Fruit fly (Drosophila melanogaster) whole organism, pupa: ENCODE results near the gene yps.

Source experiments
- CG10348 ChIP-seq: fragments of 200-800 bp; sonication (Bioruptor generic); IDR thresholded peaks from 2 replicates; pipeline ENCODE4 v1.3.6; 2022; ENCODE audit warnings: missing biosample characterization, missing genetic modification characterization
- CG12605 ChIP-seq: fragments of 200-800 bp; sonication (Bioruptor generic); IDR thresholded peaks from 2 replicates; pipeline ENCODE4 v1.3.6; 2022; ENCODE audit warnings: missing biosample characterization, missing genetic modification characterization
- CG13204 ChIP-seq: fragments of 200-800 bp; sonication (Bioruptor generic); optimal IDR thresholded peaks from 2 replicates; lab custom pipeline; 2018; ENCODE audit warnings: missing biosample characterization, mild to moderate bottlenecking, missing genetic modification characterization, moderate library complexity
- CG14655 ChIP-seq: fragments of 200-800 bp; sonication (Bioruptor generic); optimal IDR thresholded peaks from 3 replicates; lab custom pipeline; 2017; ENCODE audit warnings: mild to moderate bottlenecking, missing biosample characterization, missing genetic modification reagents, missing genetic modification characterization
- CG15710 ChIP-seq: fragments of 200-800 bp; sonication (Bioruptor generic); optimal IDR thresholded peaks from 2 replicates; lab custom pipeline; 2018; ENCODE audit warnings: missing biosample characterization, mild to moderate bottlenecking, missing genetic modification characterization, moderate library complexity
- CG17806 ChIP-seq: fragments of 200-800 bp; sonication (Bioruptor generic); optimal IDR thresholded peaks from 2 replicates; lab custom pipeline; 2018; ENCODE audit warnings: missing biosample characterization, mild to moderate bottlenecking, missing genetic modification characterization, moderate library complexity
- CG32121 ChIP-seq: fragments of 200-800 bp; sonication (Bioruptor generic); IDR thresholded peaks from 2 replicates; pipeline ENCODE4 v1.3.6; 2022; ENCODE audit warnings: missing biosample characterization, missing genetic modification characterization
- CG34367 ChIP-seq: fragments of 200-800 bp; sonication (Bioruptor generic); optimal IDR thresholded peaks from 2 replicates; lab custom pipeline; 2018; ENCODE audit warnings: missing biosample characterization, mild to moderate bottlenecking, missing genetic modification characterization
- CG4496 ChIP-seq: fragments of 200-800 bp; sonication (Bioruptor generic); IDR thresholded peaks from 3 replicates; pipeline ENCODE4 v1.3.6; 2022; ENCODE audit warnings: missing biosample characterization, missing genetic modification characterization
- CG8159 ChIP-seq: fragments of 200-800 bp; sonication (Bioruptor generic); optimal IDR thresholded peaks from 3 replicates; lab custom pipeline; 2018; ENCODE audit warnings: missing biosample characterization, mild to moderate bottlenecking, missing genetic modification characterization, moderate library complexity
- CG8301 ChIP-seq: fragments of 200-800 bp; sonication (Bioruptor generic); optimal IDR thresholded peaks from 2 replicates; lab custom pipeline; 2018; ENCODE audit warnings: missing biosample characterization, mild to moderate bottlenecking, missing genetic modification characterization
- CG9948 ChIP-seq: fragments of 200-800 bp; sonication (Bioruptor generic); optimal IDR thresholded peaks from 2 replicates; lab custom pipeline; 2018; ENCODE audit warnings: missing biosample characterization, mild to moderate bottlenecking, missing genetic modification characterization, moderate library complexity
- D1 ChIP-seq: fragments of 200-800 bp; sonication (Bioruptor generic); optimal IDR thresholded peaks from 2 replicates; lab custom pipeline; 2018; ENCODE audit warnings: missing biosample characterization, mild to moderate bottlenecking, missing genetic modification characterization, moderate library complexity
- EcR ChIP-seq: fragments of 200-800 bp; sonication (Bioruptor generic); optimal IDR thresholded peaks from 3 replicates; lab custom pipeline; 2019; ENCODE audit warnings: missing biosample characterization, missing genetic modification characterization, mild to moderate bottlenecking, moderate library complexity, missing genetic modification reagents
- Ets98B ChIP-seq: fragments of 200-800 bp; sonication (Bioruptor generic); IDR thresholded peaks from 2 replicates; pipeline ENCODE4 v1.3.6; 2022; ENCODE audit warnings: missing biosample characterization, missing genetic modification characterization
- Pif1A ChIP-seq: fragments of 200-800 bp; sonication (Bioruptor generic); optimal IDR thresholded peaks from 3 replicates; lab custom pipeline; 2016; ENCODE audit warnings: missing biosample characterization, missing genetic modification characterization
- Pif1B ChIP-seq: fragments of 200-800 bp; sonication (Bioruptor generic); optimal IDR thresholded peaks from 3 replicates; lab custom pipeline; 2016; ENCODE audit warnings: missing biosample characterization, missing genetic modification characterization
- Snoo ChIP-seq: fragments of 200-800 bp; sonication (Bioruptor generic); optimal IDR thresholded peaks from 3 replicates; lab custom pipeline; 2017; ENCODE audit warnings: missing biosample characterization, mild to moderate bottlenecking, missing genetic modification characterization, inconsistent platforms
- fd96Ca ChIP-seq: fragments of 200-800 bp; sonication (Bioruptor generic); IDR thresholded peaks from 3 replicates; pipeline ENCODE4 v1.3.6; 2022; ENCODE audit warnings: missing biosample characterization, missing genetic modification characterization
- gl ChIP-seq: fragments of 200-800 bp; sonication (Bioruptor generic); optimal IDR thresholded peaks from 2 replicates; lab custom pipeline; 2018; ENCODE audit warnings: missing biosample characterization, mild to moderate bottlenecking, missing genetic modification characterization
- rn ChIP-seq: fragments of 200-800 bp; sonication (Bioruptor generic); IDR thresholded peaks from 2 replicates; pipeline ENCODE4 v1.3.6; 2022; ENCODE audit warnings: missing biosample characterization, missing genetic modification characterization

yps gene

dm6 chr3L:12109045-12109632 lies 15.8 kb downstream of the yps start:
- TF ChIP-seq CG14655 (peak; percentile 73), Pif1A (GFP tag; lab: Kevin White, UChicago) (peak; percentile 42), CG34367 (no peak), rn (no peak), CG10348 (GFP tag; lab: Robert Waterston, UW) (no peak), CG8301 (tag; lab: Kevin White, UChicago) (peak; percentile 61), EcR (GFP tag; lab: Kevin White, UChicago) (peak; percentile 68), CG12605 (GFP tag; lab: Robert Waterston, UW) (no peak), Ets98B (no peak; the same call in 1 of the 2 replicates), CG15710 (peak; percentile 31), fd96Ca (GFP tag; lab: Robert Waterston, UW) (peak; percentile 53; the same call in 2 of the 3 replicates), CG9948 (tag; lab: Kevin White, UChicago) (peak; percentile 23), CG32121 (peak; percentile 62), Snoo (tag; lab: Kevin White, UChicago) (no peak), Pif1B (peak; percentile 16), CG17806 (peak; percentile 40), D1 (no peak), gl (tag; lab: Kevin White, UChicago) (no peak), CG8159 (no peak), CG13204 (GFP tag; lab: Kevin White, UChicago) (peak; percentile 49), CG4496 (GFP tag; lab: Robert Waterston, UW) (peak; percentile 10; the same call in 1 of the 3 replicates)

DNA sequence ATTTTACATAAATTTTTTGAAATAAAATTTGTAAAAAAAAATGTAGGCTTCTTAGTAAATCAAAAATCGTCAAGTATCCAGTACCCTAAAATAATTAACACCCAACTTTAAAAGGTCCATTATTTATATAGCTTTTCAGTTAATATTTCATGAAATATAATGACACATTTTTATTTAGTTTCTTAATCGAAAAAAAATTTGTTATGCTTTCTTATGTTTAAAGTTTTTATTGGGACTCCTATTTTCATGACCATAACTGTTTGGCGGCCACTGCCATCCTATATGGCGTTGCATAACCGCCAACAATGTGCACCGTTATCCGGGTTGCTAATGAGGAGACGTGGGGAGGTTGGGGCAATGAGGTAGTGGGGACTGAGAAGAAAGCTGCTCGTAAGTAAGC lies 16.4 kb downstream of the yps start:
- no peak for TF ChIP-seq CG17806
- no peak for TF ChIP-seq Snoo (tag; lab: Kevin White, UChicago)
- TF ChIP-seq D1, result no peak
- no peak for TF ChIP-seq CG15710
- TF ChIP-seq Pif1A (GFP tag; lab: Kevin White, UChicago), result no peak
- TF ChIP-seq CG10348 (GFP tag; lab: Robert Waterston, UW), result no peak
- TF ChIP-seq CG9948 (tag; lab: Kevin White, UChicago), result no peak
- no peak for TF ChIP-seq CG4496 (GFP tag; lab: Robert Waterston, UW)
- TF ChIP-seq CG34367, result no peak
- peak; percentile 37 for TF ChIP-seq CG8159
- TF ChIP-seq rn, result no peak
- TF ChIP-seq Pif1B, result no peak
- TF ChIP-seq CG13204 (GFP tag; lab: Kevin White, UChicago), result no peak
- TF ChIP-seq EcR (GFP tag; lab: Kevin White, UChicago), result no peak
- TF ChIP-seq CG8301 (tag; lab: Kevin White, UChicago), result no peak
- no peak for TF ChIP-seq CG12605 (GFP tag; lab: Robert Waterston, UW)
- peak; percentile 56 for TF ChIP-seq CG14655

- TF ChIP-seq CG8301 (tag; lab: Kevin White, UChicago) (no peak), CG14655 (no peak), D1 (no peak), gl (tag; lab: Kevin White, UChicago) (no peak), CG8159 (no peak), CG9948 (tag; lab: Kevin White, UChicago) (no peak), CG12605 (GFP tag; lab: Robert Waterston, UW) (no peak), EcR (GFP tag; lab: Kevin White, UChicago) (no peak), CG17806 (no peak), CG10348 (GFP tag; lab: Robert Waterston, UW) (no peak), CG13204 (GFP tag; lab: Kevin White, UChicago) (no peak), Ets98B (no peak), fd96Ca (GFP tag; lab: Robert Waterston, UW) (no peak), Pif1B (no peak), CG34367 (no peak), rn (no peak), Snoo (tag; lab: Kevin White, UChicago) (no peak), CG32121 (no peak), CG15710 (no peak), CG4496 (GFP tag; lab: Robert Waterston, UW) (no peak)
- TF ChIP-seq, all 21 proteins: peak for 0
Observed at dm6 chr3L:12107378-12107777, 17.6 kb downstream of the yps start.

DNA sequence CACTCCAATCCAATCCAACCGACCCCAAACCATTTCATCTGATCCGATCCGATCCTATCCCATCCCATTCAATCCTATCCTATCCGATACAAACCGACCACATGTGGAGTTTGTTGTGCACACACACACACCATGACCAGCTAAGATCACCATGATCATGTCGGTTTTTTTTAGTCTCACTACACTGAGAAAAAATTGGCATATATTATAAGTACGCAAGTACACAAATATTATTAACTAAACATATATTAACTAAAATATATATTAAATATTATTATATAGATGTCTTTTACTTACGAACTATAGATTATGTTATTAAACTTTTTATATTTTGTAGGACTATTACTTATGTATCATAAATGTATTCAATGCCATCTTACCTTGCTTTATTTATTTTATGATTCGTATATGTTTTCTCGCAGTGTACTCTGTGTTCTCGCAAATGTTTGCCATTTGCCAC lies 23.0 kb downstream of the yps start:
- peak; percentile 35 for TF ChIP-seq Snoo (tag; lab: Kevin White, UChicago)
- no peak for TF ChIP-seq EcR (GFP tag; lab: Kevin White, UChicago)
- peak; percentile 82 for TF ChIP-seq CG8159
- TF ChIP-seq CG13204 (GFP tag; lab: Kevin White, UChicago), result no peak
- peak; percentile 18 for TF ChIP-seq Pif1B
- 0 out of 2 replicates have a peak, but pooled peaks have one; percentile 44 for TF ChIP-seq CG12605 (GFP tag; lab: Robert Waterston, UW)
- peak; percentile 82 for TF ChIP-seq CG9948 (tag; lab: Kevin White, UChicago)
- no peak for TF ChIP-seq CG10348 (GFP tag; lab: Robert Waterston, UW)
- TF ChIP-seq CG34367, result peak; percentile 57
- peak; percentile 85 for TF ChIP-seq CG14655
- 0 out of 3 replicates have a peak, but pooled peaks have one; percentile 6 for TF ChIP-seq fd96Ca (GFP tag; lab: Robert Waterston, UW)
- no peak for TF ChIP-seq CG32121
- peak; percentile 83 for TF ChIP-seq CG8301 (tag; lab: Kevin White, UChicago)
- TF ChIP-seq CG17806, result peak; percentile 67
- TF ChIP-seq CG4496 (GFP tag; lab: Robert Waterston, UW), result no peak
- TF ChIP-seq Ets98B, result peak; percentile 41; the same call in 1 of the 2 replicates
- peak; percentile 32 for TF ChIP-seq Pif1A (GFP tag; lab: Kevin White, UChicago)
- TF ChIP-seq CG15710, result peak; percentile 78
- TF ChIP-seq D1, result peak; percentile 65
- TF ChIP-seq rn, result no peak
- TF ChIP-seq gl (tag; lab: Kevin White, UChicago), result no peak

DNA sequence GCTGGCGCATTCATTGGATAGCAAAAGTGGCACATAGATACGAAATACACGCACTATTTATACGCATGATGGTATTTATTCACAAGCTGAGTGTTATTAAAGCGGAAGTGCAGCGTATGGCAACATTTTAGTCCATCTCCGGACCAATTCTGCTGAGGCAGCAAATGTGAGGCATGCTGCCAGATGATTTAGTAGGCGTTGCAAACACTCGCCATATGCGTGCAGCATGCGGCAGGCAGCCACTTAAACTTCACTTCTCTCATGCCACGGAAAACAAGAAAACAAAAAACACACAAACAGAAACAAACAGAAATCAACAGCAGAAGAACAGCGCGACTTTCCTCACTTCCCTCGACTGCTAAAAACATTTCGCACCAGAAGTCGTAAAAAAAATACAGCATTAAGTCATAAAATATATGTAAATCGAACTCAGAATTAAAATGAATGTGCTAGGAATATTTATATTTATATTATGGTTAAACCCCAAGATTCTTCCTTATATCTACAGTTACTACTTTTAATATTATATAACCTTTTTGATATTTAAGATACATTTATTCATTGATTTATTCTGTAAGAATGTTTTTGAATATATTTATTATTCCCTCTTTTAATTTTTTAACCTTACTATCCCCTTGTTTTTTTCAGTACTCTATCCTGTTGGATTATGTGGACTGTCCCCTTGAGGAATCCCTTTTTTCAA lies 25.5 kb downstream of the yps start:
- TF ChIP-seq CG9948 (tag; lab: Kevin White, UChicago), result peak; percentile 71
- TF ChIP-seq rn, result no peak
- no peak for TF ChIP-seq CG10348 (GFP tag; lab: Robert Waterston, UW)
- TF ChIP-seq CG13204 (GFP tag; lab: Kevin White, UChicago), result peak; percentile 27
- TF ChIP-seq D1, result peak; percentile 64
- no peak for TF ChIP-seq CG32121
- no peak for TF ChIP-seq CG12605 (GFP tag; lab: Robert Waterston, UW)
- peak; percentile 37 for TF ChIP-seq CG34367
- TF ChIP-seq Pif1A (GFP tag; lab: Kevin White, UChicago), result peak; percentile 8
- TF ChIP-seq fd96Ca (GFP tag; lab: Robert Waterston, UW), result 0 out of 3 replicates have a peak, but pooled peaks have one; percentile 6
- TF ChIP-seq Ets98B, result no peak
- TF ChIP-seq CG17806, result peak; percentile 59
- TF ChIP-seq CG8159, result peak; percentile 87
- peak; percentile 81 for TF ChIP-seq CG15710
- TF ChIP-seq Pif1B, result no peak
- no peak for TF ChIP-seq EcR (GFP tag; lab: Kevin White, UChicago)
- TF ChIP-seq CG4496 (GFP tag; lab: Robert Waterston, UW), result peak; percentile 26; the same call in 2 of the 3 replicates
- TF ChIP-seq CG8301 (tag; lab: Kevin White, UChicago), result no peak
- TF ChIP-seq gl (tag; lab: Kevin White, UChicago), result peak; percentile 16
- peak; percentile 43 for TF ChIP-seq CG14655
- peak; percentile 31 for TF ChIP-seq Snoo (tag; lab: Kevin White, UChicago)
- TF ChIP-seq, all 21 proteins: peak for 13
